Worm (Caenorhabditis elegans) whole organism, L3 larva: ENCODE results near the gene ogt-1.

Source experiments
- ceh-16 ChIP-seq: sonication (generic microtip); optimal IDR thresholded peaks from 2 replicates; lab custom pipeline; 2017; ENCODE audit warnings: missing biosample characterization, missing genetic modification characterization
- ceh-28 ChIP-seq: fragments of 150-350 bp; optimal IDR thresholded peaks from 2 replicates; lab custom pipeline; 2014; ENCODE audit warnings: missing biosample characterization, missing genetic modification reagents, missing genetic modification characterization
- daf-12 ChIP-seq: fragments of 150-350 bp; optimal IDR thresholded peaks from 2 replicates; lab custom pipeline; 2014; ENCODE audit warnings: missing biosample characterization, missing genetic modification reagents, missing genetic modification characterization
- egl-27 ChIP-seq: sonication (generic microtip); optimal IDR thresholded peaks from 4 replicates; lab custom pipeline; 2017; ENCODE audit warnings: missing biosample characterization, missing genetic modification reagents, missing genetic modification characterization
- egl-5 ChIP-seq: fragments of 150-350 bp; optimal IDR thresholded peaks from 2 replicates; lab custom pipeline; 2017; ENCODE audit warnings: missing biosample characterization, missing genetic modification reagents, missing genetic modification characterization, inconsistent platforms
- elt-3 ChIP-seq, 3 experiments: fragments of 150-350 bp in 1 of 3; sonication (generic microtip) in 2 of 3; optimal IDR thresholded peaks; 2 replicates in 2 of 3; 4 replicates in 1 of 3; lab custom pipeline; 2014 to 2017; ENCODE audit warnings: missing biosample characterization in 3 of 3, missing genetic modification characterization in 3 of 3
- eor-1 ChIP-seq, 2 experiments: fragments of 150-350 bp; optimal IDR thresholded peaks; 2 replicates each; lab custom pipeline; 2014 to 2018; ENCODE audit warnings: missing biosample characterization in 2 of 2, missing genetic modification characterization in 2 of 2
- fkh-2 ChIP-seq: fragments of 150-350 bp; optimal IDR thresholded peaks from 2 replicates; lab custom pipeline; 2014; ENCODE audit warnings: missing biosample characterization, missing genetic modification reagents, missing genetic modification characterization
- fos-1 ChIP-seq: fragments of 150-350 bp; optimal IDR thresholded peaks from 2 replicates; lab custom pipeline; 2014; ENCODE audit warnings: missing biosample characterization, missing genetic modification characterization
- jun-1 ChIP-seq: fragments of 150-350 bp; optimal IDR thresholded peaks from 2 replicates; lab custom pipeline; 2014; ENCODE audit warnings: missing biosample characterization, missing genetic modification reagents, missing genetic modification characterization
- lin-15B ChIP-seq: fragments of 150-350 bp; optimal IDR thresholded peaks from 2 replicates; lab custom pipeline; 2014; ENCODE audit warnings: missing biosample characterization, missing genetic modification characterization
- lin-39 ChIP-seq: fragments of 150-350 bp; optimal IDR thresholded peaks from 2 replicates; lab custom pipeline; 2018; ENCODE audit warnings: missing biosample characterization, missing genetic modification reagents, missing genetic modification characterization
- lsy-12 ChIP-seq: sonication (generic microtip); optimal IDR thresholded peaks from 2 replicates; lab custom pipeline; 2016; ENCODE audit warnings: mild to moderate bottlenecking, missing genetic modification characterization, missing compliant biosample characterization
- mdl-1 ChIP-seq: fragments of 150-350 bp; optimal IDR thresholded peaks from 2 replicates; lab custom pipeline; 2014; ENCODE audit warnings: missing biosample characterization, missing genetic modification characterization
- nfya-1 ChIP-seq: sonication (generic microtip); optimal IDR thresholded peaks from 2 replicates; lab custom pipeline; 2017; ENCODE audit warnings: missing genetic modification characterization, mild to moderate bottlenecking, missing compliant biosample characterization, antibody characterized with exemption, moderate library complexity; ENCODE audit not compliant: insufficient read depth
- nhr-12 ChIP-seq: fragments of 150-350 bp; optimal IDR thresholded peaks from 2 replicates; lab custom pipeline; 2014; ENCODE audit warnings: missing biosample characterization, missing genetic modification characterization
- nhr-23 ChIP-seq: fragments of 150-350 bp; optimal IDR thresholded peaks from 2 replicates; lab custom pipeline; 2014; ENCODE audit warnings: missing biosample characterization, missing genetic modification reagents, missing genetic modification characterization
- nhr-25 ChIP-seq: sonication (generic microtip); optimal IDR thresholded peaks from 2 replicates; lab custom pipeline; 2017; ENCODE audit warnings: missing biosample characterization, missing genetic modification characterization
- nhr-28 ChIP-seq: fragments of 150-350 bp; optimal IDR thresholded peaks from 2 replicates; lab custom pipeline; 2014; ENCODE audit warnings: missing biosample characterization, missing genetic modification characterization
- nhr-43 ChIP-seq: sonication (generic microtip); optimal IDR thresholded peaks from 2 replicates; lab custom pipeline; 2016; ENCODE audit warnings: mild to moderate bottlenecking, missing genetic modification characterization, missing compliant biosample characterization; ENCODE audit not compliant: poor library complexity, severe bottlenecking
- nhr-67 ChIP-seq: fragments of 150-350 bp; optimal IDR thresholded peaks from 2 replicates; lab custom pipeline; 2014; ENCODE audit warnings: missing biosample characterization, missing genetic modification characterization
- nhr-76 ChIP-seq: fragments of 150-350 bp; sonication (generic microtip); optimal IDR thresholded peaks from 5 replicates; lab custom pipeline; 2014; ENCODE audit warnings: missing biosample characterization, missing genetic modification characterization
- pha-4 ChIP-seq: fragments of 150-350 bp; optimal IDR thresholded peaks from 2 replicates; lab custom pipeline; 2014; ENCODE audit warnings: missing biosample characterization, missing genetic modification reagents, missing genetic modification characterization
- snpc-4 ChIP-seq: fragments of 150-350 bp; optimal IDR thresholded peaks from 2 replicates; lab custom pipeline; 2014; ENCODE audit warnings: missing biosample characterization, missing genetic modification characterization
- unc-62 ChIP-seq: fragments of 150-350 bp; sonication (generic microtip); optimal IDR thresholded peaks from 4 replicates; lab custom pipeline; 2014; ENCODE audit warnings: missing biosample characterization, missing genetic modification reagents, missing genetic modification characterization
- zag-1 ChIP-seq: fragments of 150-350 bp; optimal IDR thresholded peaks from 2 replicates; lab custom pipeline; 2014; ENCODE audit warnings: missing biosample characterization, missing genetic modification characterization
- ztf-4 ChIP-seq: fragments of 150-350 bp; optimal IDR thresholded peaks from 2 replicates; lab custom pipeline; 2014; ENCODE audit warnings: missing biosample characterization, missing genetic modification characterization

The ogt-1 gene

DNA sequence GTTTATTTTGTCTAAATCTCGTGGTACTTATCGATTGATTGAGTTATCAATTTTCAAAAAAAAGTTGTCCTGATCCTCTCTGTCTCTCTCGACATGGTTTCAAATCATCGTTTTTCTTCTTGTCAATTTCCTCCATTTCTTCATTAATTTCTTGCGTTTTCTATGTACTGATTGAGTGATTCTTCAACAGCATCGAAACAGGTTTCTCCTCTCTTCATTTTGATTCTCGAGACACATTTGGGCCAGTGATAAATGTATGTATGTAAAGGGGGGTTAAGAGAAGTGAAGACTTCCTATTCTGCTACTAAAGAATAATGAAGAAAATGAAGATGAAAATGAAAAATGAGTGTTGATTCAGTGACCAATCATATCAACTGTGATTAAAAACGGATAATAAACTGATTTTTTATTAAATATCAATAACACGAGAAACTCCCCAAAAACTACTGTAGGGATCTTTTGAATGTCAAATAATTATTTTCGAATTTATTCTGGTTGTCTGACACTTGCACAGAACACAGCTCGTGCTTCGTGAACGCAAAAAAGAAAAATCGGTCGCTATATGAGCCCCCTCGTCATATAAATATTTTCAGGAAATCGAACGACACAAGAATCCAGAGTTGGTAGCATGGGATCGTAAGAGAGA, 49.7 kb upstream of the ogt-1 start:
- peak; percentile 58 for TF ChIP-seq nhr-25 (tag; lab: Kevin White, UChicago)
- no peak for TF ChIP-seq lin-39 (tag; lab: Kevin White, UChicago)
- peak; percentile 68 for TF ChIP-seq nhr-23 (tag; lab: Kevin White, UChicago)
- no peak for TF ChIP-seq zag-1
- TF ChIP-seq lsy-12 = peak; percentile 5
- TF ChIP-seq ceh-28 (tag; lab: Kevin White, UChicago) = peak; percentile 49
- TF ChIP-seq elt-3 (tag; optimal IDR thresholded peaks at IDR 0.05; lab: Kevin White, UChicago) = peak in 1 of 3 experiments; percentile 44
- TF ChIP-seq, all 47 proteins: peak for 5

DNA sequence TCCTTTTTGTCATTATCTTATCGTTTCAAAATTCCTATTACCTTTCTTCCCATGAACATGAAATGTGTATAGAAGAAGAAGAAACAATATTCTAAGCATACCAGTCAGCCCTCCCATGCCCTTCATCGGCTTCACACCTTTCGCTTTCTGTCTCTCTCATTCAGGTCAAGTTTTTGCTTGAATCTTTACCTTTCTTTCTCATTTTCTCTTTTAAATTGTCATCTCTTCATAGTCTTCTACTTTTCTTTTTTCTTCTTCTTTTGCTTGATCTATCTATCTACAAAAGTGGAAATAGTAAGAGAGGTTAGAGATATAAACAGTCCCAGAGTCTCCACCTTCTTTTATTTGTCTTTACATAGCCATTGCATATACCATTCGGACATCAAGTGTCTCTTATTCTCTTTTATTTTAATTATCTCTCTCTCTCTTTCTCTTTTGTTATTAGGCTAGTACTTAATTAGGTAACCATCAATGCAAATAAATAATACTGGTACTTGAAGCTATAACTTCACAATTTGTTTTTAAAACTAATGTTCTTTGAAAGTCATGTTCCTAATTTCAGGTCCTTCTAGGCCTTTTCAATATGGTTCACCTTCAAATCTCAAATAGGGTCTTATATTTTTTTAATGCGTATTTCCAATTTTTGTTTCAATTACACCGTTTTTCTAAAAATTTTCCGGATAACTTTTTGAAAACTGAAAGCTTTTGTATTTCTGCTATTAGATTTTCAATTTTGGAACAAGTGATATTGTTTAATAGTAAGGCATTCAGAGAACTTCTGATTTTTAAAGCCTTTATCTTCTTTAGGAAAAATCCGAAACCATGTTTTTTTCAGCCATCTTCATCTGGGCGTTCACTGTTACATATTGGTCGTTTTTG, 48.0 kb upstream of the ogt-1 start, which contains the start of gene dpy-31:
dpy-31 (plus strand) TSS at position 829 of the 879 bp plus-strand sequence.
- TF ChIP-seq ztf-4 (tag; lab: Kevin White, UChicago) = no peak
- TF ChIP-seq nhr-23 (tag; lab: Kevin White, UChicago) = peak; percentile 89
- TF ChIP-seq nfya-1 = no peak
- no peak for TF ChIP-seq jun-1 (tag; lab: Kevin White, UChicago)
- TF ChIP-seq nhr-25 (tag; lab: Kevin White, UChicago) = peak; percentile 80
- TF ChIP-seq nhr-43 = peak; percentile 62
- TF ChIP-seq elt-3 (tag; optimal IDR thresholded peaks at IDR 0.05; lab: Kevin White, UChicago) = peak in 1 of 3 experiments; percentile 47

DNA sequence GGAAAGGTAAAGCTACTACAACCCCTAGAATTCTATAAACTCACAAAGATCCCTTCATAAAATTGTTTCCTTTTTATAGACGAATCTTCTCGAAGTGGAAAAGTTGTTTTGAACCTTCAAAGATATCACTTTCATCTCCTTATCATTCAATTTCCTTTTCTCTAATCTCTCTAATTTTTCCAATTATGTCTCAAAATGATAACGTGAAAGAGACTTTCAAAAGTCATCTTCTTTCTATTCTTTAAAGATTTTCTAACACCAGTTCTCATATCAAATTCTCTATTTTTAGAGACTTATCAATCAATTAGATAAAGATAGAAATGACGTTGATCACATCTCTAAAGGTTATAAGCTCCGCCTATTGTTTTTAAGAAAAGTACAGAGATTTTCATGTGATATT, 45.9 kb upstream of the ogt-1 start:
- peak; percentile 5 for TF ChIP-seq nhr-25 (tag; lab: Kevin White, UChicago)
- TF ChIP-seq nhr-43 = peak; percentile 32
- TF ChIP-seq nhr-23 (tag; lab: Kevin White, UChicago) = peak; percentile 47
- TF ChIP-seq lin-15B = no peak

DNA sequence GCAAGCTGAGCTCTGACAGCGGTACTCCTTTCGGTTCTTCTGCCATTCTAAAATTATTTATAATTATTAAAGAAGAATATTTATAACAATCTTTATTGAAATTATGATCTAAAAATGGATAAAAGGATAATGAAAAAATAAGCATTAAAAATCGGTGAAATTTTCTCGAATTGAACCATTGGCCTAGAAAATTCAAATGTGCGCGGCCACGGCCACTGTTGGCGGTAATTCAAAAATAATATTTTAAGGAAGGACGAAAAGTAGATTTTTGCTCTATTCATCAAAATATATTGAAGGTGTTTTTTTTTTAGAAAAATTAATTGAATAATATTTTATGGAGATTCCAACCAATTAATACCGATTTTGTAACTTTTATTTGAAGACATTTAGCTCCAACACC, 45.2 kb upstream of the ogt-1 start, which contains the start of gene pfd-5:
pfd-5 (minus strand) TSS at position 47 of the 400 bp plus-strand sequence.
- TF ChIP-seq mdl-1 (tag; lab: Kevin White, UChicago) (no peak), lin-15B (peak; percentile 61), egl-5 (tag; lab: Kevin White, UChicago) (peak; percentile 3), daf-12 (tag; lab: Kevin White, UChicago) (no peak), unc-62 (GFP tag; lab: Kevin White, UChicago) (no peak), nfya-1 (peak; percentile 64), nhr-25 (tag; lab: Kevin White, UChicago) (peak; percentile 15), nhr-43 (peak; percentile 84), nhr-67 (no peak), nhr-23 (tag; lab: Kevin White, UChicago) (peak; percentile 45), lsy-12 (peak; percentile 7), fkh-2 (tag; lab: Kevin White, UChicago) (no peak), pha-4 (peak; percentile 76), ceh-28 (tag; lab: Kevin White, UChicago) (no peak)
- TF ChIP-seq, all 47 proteins: peak for 8

DNA sequence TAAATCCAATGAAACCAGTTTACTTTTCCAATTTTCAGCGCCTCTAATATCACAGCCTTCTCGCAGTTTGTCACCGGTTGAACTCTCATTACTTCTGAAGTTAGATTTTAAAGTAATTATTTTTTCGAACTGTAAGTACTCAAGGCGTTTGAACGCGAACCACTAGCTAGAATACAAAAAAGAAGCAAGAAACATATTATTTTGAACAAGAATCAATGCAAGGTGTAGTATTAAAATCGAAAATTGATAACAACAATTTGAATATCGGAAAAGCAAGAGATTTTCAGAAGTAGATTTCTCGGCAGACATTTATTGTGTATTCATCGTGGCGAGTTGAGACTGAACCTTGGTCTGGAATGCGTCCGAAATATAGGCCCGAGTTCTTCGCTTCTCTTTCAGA, 44.4 kb upstream of the ogt-1 start, which contains the start of gene exos-9:
exos-9 (minus strand) TSS at position 101 of the 400 bp plus-strand sequence.
- no peak for TF ChIP-seq nhr-76 (tag; lab: Kevin White, UChicago)
- TF ChIP-seq jun-1 (tag; lab: Kevin White, UChicago) = no peak
- TF ChIP-seq lin-15B = no peak
- no peak for TF ChIP-seq fos-1 (tag; lab: Kevin White, UChicago)
- no peak for TF ChIP-seq eor-1 (tag; optimal IDR thresholded peaks at IDR 0.05; lab: Kevin White, UChicago)
- TF ChIP-seq nfya-1 = no peak

DNA sequence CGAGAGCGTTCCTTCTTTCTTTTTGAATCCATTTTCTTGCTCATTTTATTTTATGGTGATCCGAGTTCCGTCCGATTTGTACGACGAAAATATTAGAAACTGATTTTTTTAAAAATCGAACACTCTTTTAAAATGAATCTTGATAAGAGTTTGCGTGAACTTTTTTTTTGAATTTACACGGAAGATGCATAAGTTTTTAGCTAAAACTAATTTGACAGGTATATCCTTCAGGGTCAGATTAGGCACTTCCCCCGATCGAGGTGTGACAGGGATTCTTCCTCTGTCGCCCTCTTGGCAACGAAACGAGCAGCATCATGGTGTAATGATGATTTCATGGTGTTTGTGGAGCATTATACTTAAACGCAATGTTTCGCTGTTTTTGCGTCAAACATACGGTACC, 41.7 kb upstream of the ogt-1 start, which contains the start of gene F37C12.18:
F37C12.18 (minus strand) TSS at position 101 of the 400 bp plus-strand sequence.
- TF ChIP-seq snpc-4 (no peak), fkh-2 (tag; lab: Kevin White, UChicago) (no peak), jun-1 (tag; lab: Kevin White, UChicago) (no peak), fos-1 (tag; lab: Kevin White, UChicago) (no peak), egl-27 (tag; lab: Kevin White, UChicago) (no peak), ztf-4 (tag; lab: Kevin White, UChicago) (no peak), nhr-28 (no peak), nhr-12 (no peak), ceh-16 (tag; lab: Kevin White, UChicago) (no peak), ceh-28 (tag; lab: Kevin White, UChicago) (no peak)
